Worm (Caenorhabditis elegans) whole organism, L1 larva: ENCODE measurements around the gene srx-4.

ENCODE experiments used
- C04F5.9 ChIP-seq: sonication (generic microtip); optimal IDR thresholded peaks from 2 replicates; lab custom pipeline; 2016; ENCODE audit warnings: missing genetic modification characterization, missing compliant biosample characterization
- C16A3.4 ChIP-seq: fragments of 150-350 bp; optimal IDR thresholded peaks from 2 replicates; lab custom pipeline; 2014; ENCODE audit warnings: missing biosample characterization, missing genetic modification characterization
- F16B12.6 ChIP-seq: fragments of 150-350 bp; optimal IDR thresholded peaks from 2 replicates; lab custom pipeline; 2014; ENCODE audit warnings: missing biosample characterization, missing genetic modification characterization
- Y116A8C.19 ChIP-seq: sonication (generic microtip); optimal IDR thresholded peaks from 2 replicates; lab custom pipeline; 2016; ENCODE audit warnings: missing compliant biosample characterization, missing genetic modification characterization, borderline replicate concordance
- alr-1 ChIP-seq: fragments of 200-800 bp; sonication (Bioruptor generic); optimal IDR thresholded peaks from 2 replicates; lab custom pipeline; 2018; ENCODE audit warnings: borderline replicate concordance, mild to moderate bottlenecking, missing genetic modification characterization, missing compliant biosample characterization
- blmp-1 ChIP-seq: fragments of 150-350 bp; optimal IDR thresholded peaks from 2 replicates; lab custom pipeline; 2014; ENCODE audit warnings: missing biosample characterization, missing genetic modification characterization
- ceh-63 ChIP-seq: fragments of 200-800 bp; sonication (Bioruptor generic); optimal IDR thresholded peaks from 2 replicates; lab custom pipeline; 2018; ENCODE audit warnings: mild to moderate bottlenecking, missing genetic modification characterization, missing compliant biosample characterization
- ceh-82 ChIP-seq, 3 experiments: fragments of 150-350 bp in 1 of 3; sonication (generic microtip) in 2 of 3; optimal IDR thresholded peaks; 2 replicates each; lab custom pipeline; 2014 to 2017; ENCODE audit warnings: missing biosample characterization in 3 of 3, missing genetic modification characterization in 3 of 3
- ces-1 ChIP-seq: fragments of 150-350 bp; optimal IDR thresholded peaks from 2 replicates; lab custom pipeline; 2014; ENCODE audit warnings: missing biosample characterization, missing genetic modification reagents, missing genetic modification characterization
- efl-3 ChIP-seq: fragments of 200-800 bp; sonication (Bioruptor generic); optimal IDR thresholded peaks from 2 replicates; lab custom pipeline; 2018; ENCODE audit warnings: mild to moderate bottlenecking, missing genetic modification characterization, missing compliant biosample characterization
- egl-13 ChIP-seq: sonication (generic microtip); optimal IDR thresholded peaks from 2 replicates; lab custom pipeline; 2016; ENCODE audit warnings: missing genotype, missing genetic modification reagents, missing genetic modification characterization, missing compliant biosample characterization
- egl-27 ChIP-seq, 2 experiments: fragments of 150-350 bp in 1 of 2; sonication (generic microtip); optimal IDR thresholded peaks; 3 replicates each; lab custom pipeline; 2017 to 2018; ENCODE audit warnings: missing biosample characterization in 2 of 2, missing genetic modification characterization in 2 of 2, missing genetic modification reagents in 2 of 2
- ets-5 ChIP-seq: fragments of 200-800 bp; sonication (Bioruptor generic); IDR thresholded peaks from 2 replicates; pipeline ENCODE4 v1.3.6; 2022; ENCODE audit warnings: missing genetic modification characterization, missing compliant biosample characterization
- fkh-10 ChIP-seq: sonication (generic microtip); optimal IDR thresholded peaks from 2 replicates; lab custom pipeline; 2017; ENCODE audit warnings: missing biosample characterization, missing genetic modification reagents, missing genetic modification characterization
- fkh-8 ChIP-seq: sonication (generic microtip); optimal IDR thresholded peaks from 2 replicates; lab custom pipeline; 2016; ENCODE audit warnings: mild to moderate bottlenecking, missing genetic modification characterization, missing compliant biosample characterization
- fos-1 ChIP-seq: fragments of 150-350 bp; optimal IDR thresholded peaks from 2 replicates; lab custom pipeline; 2014; ENCODE audit warnings: missing biosample characterization, missing genetic modification characterization
- hlh-17 ChIP-seq: fragments of 200-800 bp; sonication (Bioruptor generic); optimal IDR thresholded peaks from 2 replicates; lab custom pipeline; 2018; ENCODE audit warnings: missing genetic modification characterization, mild to moderate bottlenecking, missing compliant biosample characterization, moderate library complexity, borderline replicate concordance
- hlh-4 ChIP-seq: sonication (generic microtip); optimal IDR thresholded peaks from 2 replicates; lab custom pipeline; 2016; ENCODE audit warnings: mild to moderate bottlenecking, missing genetic modification characterization, missing compliant biosample characterization
- hpl-2 ChIP-seq: fragments of 150-350 bp; optimal IDR thresholded peaks from 2 replicates; lab custom pipeline; 2014; ENCODE audit warnings: missing biosample characterization, missing genetic modification reagents, missing genetic modification characterization
- irx-1 ChIP-seq: sonication (generic microtip); optimal IDR thresholded peaks from 2 replicates; lab custom pipeline; 2016; ENCODE audit warnings: missing genetic modification characterization, missing compliant biosample characterization
- jun-1 ChIP-seq: fragments of 150-350 bp; optimal IDR thresholded peaks from 2 replicates; lab custom pipeline; 2014; ENCODE audit warnings: missing biosample characterization, missing genetic modification reagents, missing genetic modification characterization
- lin-14 ChIP-seq: fragments of 200-800 bp; sonication (Bioruptor generic); optimal IDR thresholded peaks from 2 replicates; lab custom pipeline; 2018; ENCODE audit warnings: mild to moderate bottlenecking, missing genetic modification characterization, moderate library complexity, missing compliant biosample characterization
- lin-35 ChIP-seq, 2 experiments: fragments of 150-350 bp; optimal IDR thresholded peaks; 2 replicates each; lab custom pipeline; 2014; ENCODE audit warnings: missing biosample characterization in 2 of 2, missing genetic modification characterization in 2 of 2, missing genetic modification reagents in 2 of 2
- lin-39 ChIP-seq: fragments of 150-350 bp; optimal IDR thresholded peaks from 2 replicates; lab custom pipeline; 2014; ENCODE audit warnings: missing biosample characterization, missing genetic modification reagents, missing genetic modification characterization
- lir-3 ChIP-seq: sonication (generic microtip); optimal IDR thresholded peaks from 2 replicates; lab custom pipeline; 2016; ENCODE audit warnings: mild to moderate bottlenecking, missing genetic modification characterization, moderate library complexity, missing compliant biosample characterization; ENCODE audit not compliant: poor library complexity
- lsy-2 ChIP-seq, 2 experiments: fragments of 150-350 bp; optimal IDR thresholded peaks; 2 replicates each; lab custom pipeline; 2014; ENCODE audit warnings: missing biosample characterization in 2 of 2, missing genetic modification characterization in 2 of 2
- mab-9 ChIP-seq: fragments of 200-800 bp; sonication (Bioruptor generic); IDR thresholded peaks from 2 replicates; pipeline ENCODE4 v1.3.6; 2022; ENCODE audit warnings: missing genetic modification reagents, missing genetic modification characterization, missing compliant biosample characterization
- mdl-1 ChIP-seq, 2 experiments: fragments of 150-350 bp; optimal IDR thresholded peaks; 2 replicates each; lab custom pipeline; 2014 to 2017; ENCODE audit warnings: missing biosample characterization in 2 of 2, missing genetic modification characterization in 2 of 2, inconsistent platforms in 1 of 2
- mef-2 ChIP-seq: fragments of 150-350 bp; optimal IDR thresholded peaks from 2 replicates; lab custom pipeline; 2014; ENCODE audit warnings: missing biosample characterization, missing genetic modification characterization
- mep-1 ChIP-seq: fragments of 150-350 bp; optimal IDR thresholded peaks from 2 replicates; lab custom pipeline; 2014; ENCODE audit warnings: missing biosample characterization, missing genetic modification characterization
- nhr-11 ChIP-seq: fragments of 150-350 bp; optimal IDR thresholded peaks from 2 replicates; lab custom pipeline; 2014; ENCODE audit warnings: missing biosample characterization, missing genetic modification characterization
- nhr-12 ChIP-seq: sonication (generic microtip); optimal IDR thresholded peaks from 2 replicates; lab custom pipeline; 2017; ENCODE audit warnings: missing biosample characterization, missing genetic modification characterization
- nhr-20 ChIP-seq: sonication (generic microtip); optimal IDR thresholded peaks from 2 replicates; lab custom pipeline; 2016; ENCODE audit warnings: mild to moderate bottlenecking, missing genetic modification characterization, missing compliant biosample characterization
- nhr-237 ChIP-seq: fragments of 150-350 bp; optimal IDR thresholded peaks from 2 replicates; lab custom pipeline; 2014; ENCODE audit warnings: missing biosample characterization, missing genetic modification characterization
- nhr-28 ChIP-seq: fragments of 150-350 bp; optimal IDR thresholded peaks from 2 replicates; lab custom pipeline; 2014; ENCODE audit warnings: missing biosample characterization, missing genetic modification characterization
- nhr-77 ChIP-seq: fragments of 150-350 bp; optimal IDR thresholded peaks from 2 replicates; lab custom pipeline; 2014; ENCODE audit warnings: missing biosample characterization, missing genetic modification characterization
- nhr-84 ChIP-seq: sonication (generic microtip); optimal IDR thresholded peaks from 2 replicates; lab custom pipeline; 2017; ENCODE audit warnings: missing biosample characterization, missing genetic modification characterization
- nhr-90 ChIP-seq: sonication (generic microtip); optimal IDR thresholded peaks from 2 replicates; lab custom pipeline; 2016; ENCODE audit warnings: mild to moderate bottlenecking, missing genetic modification characterization, missing compliant biosample characterization; ENCODE audit not compliant: poor library complexity
- pag-3 ChIP-seq: sonication (generic microtip); optimal IDR thresholded peaks from 2 replicates; lab custom pipeline; 2017; ENCODE audit warnings: missing genetic modification characterization, mild to moderate bottlenecking, missing compliant biosample characterization, antibody characterized with exemption, borderline replicate concordance; ENCODE audit not compliant: insufficient read depth
- pqm-1 ChIP-seq: sonication (generic microtip); optimal IDR thresholded peaks from 3 replicates; lab custom pipeline; 2017; ENCODE audit warnings: missing biosample characterization, missing genetic modification characterization
- skn-1 ChIP-seq: fragments of 150-350 bp; optimal IDR thresholded peaks from 2 replicates; lab custom pipeline; 2014; ENCODE audit warnings: missing biosample characterization, missing genetic modification characterization
- snu-23 ChIP-seq: sonication (generic microtip); optimal IDR thresholded peaks from 2 replicates; lab custom pipeline; 2016; ENCODE audit warnings: missing genetic modification characterization, missing compliant biosample characterization
- sox-4 ChIP-seq: sonication (generic microtip); optimal IDR thresholded peaks from 2 replicates; lab custom pipeline; 2016; ENCODE audit warnings: missing genetic modification characterization, missing compliant biosample characterization
- sptf-1 ChIP-seq: fragments of 150-350 bp; optimal IDR thresholded peaks from 2 replicates; lab custom pipeline; 2014; ENCODE audit warnings: missing biosample characterization, missing genetic modification characterization
- swsn-7 ChIP-seq: sonication (generic microtip); optimal IDR thresholded peaks from 2 replicates; lab custom pipeline; 2016; ENCODE audit warnings: missing genetic modification characterization, missing compliant biosample characterization
- tbx-2 ChIP-seq: sonication (generic microtip); optimal IDR thresholded peaks from 2 replicates; lab custom pipeline; 2016; ENCODE audit warnings: missing genetic modification characterization, missing compliant biosample characterization
- tlp-1 ChIP-seq: fragments of 150-350 bp; optimal IDR thresholded peaks from 2 replicates; lab custom pipeline; 2014; ENCODE audit warnings: missing biosample characterization, missing genetic modification characterization
- unc-130 ChIP-seq: fragments of 150-350 bp; optimal IDR thresholded peaks from 2 replicates; lab custom pipeline; 2017; ENCODE audit warnings: missing biosample characterization, missing genetic modification characterization, inconsistent platforms
- unc-62 ChIP-seq: fragments of 150-350 bp; optimal IDR thresholded peaks from 2 replicates; lab custom pipeline; 2014; ENCODE audit warnings: missing biosample characterization, missing genetic modification reagents, missing genetic modification characterization
- unc-98 ChIP-seq: fragments of 200-800 bp; sonication (Bioruptor generic); IDR thresholded peaks from 2 replicates; pipeline ENCODE4 v1.3.6; 2022; ENCODE audit warnings: missing genetic modification characterization, missing compliant biosample characterization
- vab-15 ChIP-seq: sonication (generic microtip); optimal IDR thresholded peaks from 2 replicates; lab custom pipeline; 2017; ENCODE audit warnings: missing genotype, mild to moderate bottlenecking, missing genetic modification characterization, missing compliant biosample characterization
- zag-1 ChIP-seq: fragments of 150-350 bp; optimal IDR thresholded peaks from 2 replicates; lab custom pipeline; 2014; ENCODE audit warnings: missing biosample characterization, missing genetic modification characterization
- ztf-11 ChIP-seq, 2 experiments: sonication (generic microtip); optimal IDR thresholded peaks; 2 replicates each; lab custom pipeline; 2016 to 2017; ENCODE audit warnings: missing genetic modification characterization in 2 of 2, missing biosample characterization in 1 of 2, missing compliant biosample characterization in 1 of 2

srx-4 gene

DNA sequence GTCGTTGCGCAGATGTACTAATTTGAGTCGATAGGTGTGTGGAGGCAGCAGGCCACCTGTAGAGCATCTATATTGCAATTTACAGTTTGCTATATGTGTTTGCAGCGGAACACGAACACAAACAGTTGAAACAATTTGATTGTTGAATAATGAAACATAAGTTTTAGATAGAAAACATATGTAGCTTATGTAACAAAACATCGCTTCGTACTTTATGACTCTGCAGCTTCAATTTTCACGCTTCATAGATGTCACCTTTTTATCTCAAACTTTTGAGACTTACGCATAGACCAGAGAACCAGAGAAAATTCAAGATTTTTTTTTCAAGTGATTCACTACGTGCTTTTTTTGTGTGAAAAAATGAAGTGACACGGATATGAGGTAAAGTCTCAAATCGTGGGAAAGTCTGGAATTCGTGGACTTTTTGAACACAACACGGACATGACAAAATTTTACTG is 31.4 kb upstream of the srx-4 start, which contains the start of gene fbxb-72 (continued):
- no peak for TF ChIP-seq fos-1 (tag; lab: Kevin White, UChicago)
- no peak for TF ChIP-seq hlh-4 (tag; lab: Kevin White, UChicago)
- peak; percentile 78 for TF ChIP-seq snu-23 (GFP tag; lab: Kevin White, UChicago)
- peak; percentile 7 for TF ChIP-seq swsn-7 (tag; lab: Kevin White, UChicago)
- no peak for TF ChIP-seq mep-1
- no peak for TF ChIP-seq unc-130 (tag; lab: Kevin White, UChicago)
- TF ChIP-seq lin-35 (GFP tag; optimal IDR thresholded peaks at IDR 0.05; lab: Kevin White, UChicago) = peak in 1 of 2 experiments; percentile 85
- TF ChIP-seq ztf-11 (tag; optimal IDR thresholded peaks at IDR 0.05; lab: Kevin White, UChicago) = peak in 1 of 2 experiments; percentile 5
- TF ChIP-seq nhr-237 (tag; lab: Kevin White, UChicago) = no peak
- TF ChIP-seq alr-1 (tag; lab: Kevin White, UChicago) = no peak
- TF ChIP-seq jun-1 (tag; lab: Kevin White, UChicago) = peak; percentile 48
- no peak for TF ChIP-seq pqm-1 (tag; lab: Kevin White, UChicago)
- peak; percentile 51 to 58 for TF ChIP-seq lsy-2 (tag; optimal IDR thresholded peaks at IDR 0.05; lab: Kevin White, UChicago)
- TF ChIP-seq hpl-2 (GFP tag; lab: Kevin White, UChicago) = peak; percentile 75
- TF ChIP-seq ceh-82 (tag; optimal IDR thresholded peaks at IDR 0.05; lab: Kevin White, UChicago) = no peak
- peak; percentile 46 for TF ChIP-seq fkh-8
- TF ChIP-seq blmp-1 = no peak
- TF ChIP-seq efl-3 (GFP tag; lab: Kevin White, UChicago) = no peak
- no peak for TF ChIP-seq ets-5 (GFP tag; lab: Robert Waterston, UW)
- TF ChIP-seq nhr-11 = peak; percentile 17
- peak; percentile 69 for TF ChIP-seq tbx-2 (tag; lab: Kevin White, UChicago)
- TF ChIP-seq mef-2 (tag; lab: Kevin White, UChicago) = no peak
- TF ChIP-seq hlh-17 = no peak
- TF ChIP-seq nhr-84 (tag; lab: Kevin White, UChicago) = peak; percentile 59
- TF ChIP-seq nhr-12 (tag; lab: Kevin White, UChicago) = no peak
- TF ChIP-seq unc-98 (GFP tag; lab: Robert Waterston, UW) = no peak
- TF ChIP-seq C04F5.9 (tag; lab: Kevin White, UChicago) = peak; percentile 21
- TF ChIP-seq pag-3 (tag; lab: Kevin White, UChicago) = no peak
- no peak for TF ChIP-seq ceh-63 (GFP tag; lab: Kevin White, UChicago)
- no peak for TF ChIP-seq unc-62 (GFP tag; lab: Kevin White, UChicago)
- no peak for TF ChIP-seq F16B12.6
- no peak for TF ChIP-seq vab-15
- no peak for TF ChIP-seq tlp-1 (tag; lab: Kevin White, UChicago)
- TF ChIP-seq mab-9 (GFP tag; lab: Robert Waterston, UW) = no peak
- TF ChIP-seq lir-3 (tag; lab: Kevin White, UChicago) = peak; percentile 47
- TF ChIP-seq nhr-28 (tag; lab: Kevin White, UChicago) = no peak
- no peak for TF ChIP-seq skn-1
- TF ChIP-seq lin-14 (GFP tag; lab: Kevin White, UChicago) = peak; percentile 71
- no peak for TF ChIP-seq fkh-10
- TF ChIP-seq lin-39 (tag; lab: Kevin White, UChicago) = peak; percentile 37
- TF ChIP-seq egl-13 (tag; lab: Kevin White, UChicago) = no peak
- TF ChIP-seq nhr-77 (tag; lab: Kevin White, UChicago) = no peak
- TF ChIP-seq C16A3.4 (tag; lab: Kevin White, UChicago) = peak; percentile 92
- peak; percentile 76 for TF ChIP-seq nhr-90 (tag; lab: Kevin White, UChicago)
- no peak for TF ChIP-seq zag-1 (tag; lab: Kevin White, UChicago)
- TF ChIP-seq mdl-1 (tag; optimal IDR thresholded peaks at IDR 0.05; lab: Kevin White, UChicago) = no peak
- peak; percentile 3 for TF ChIP-seq irx-1
- TF ChIP-seq nhr-20 (tag; lab: Kevin White, UChicago) = peak; percentile 51
- TF ChIP-seq Y116A8C.19 (tag; lab: Kevin White, UChicago) = no peak
- TF ChIP-seq ces-1 (GFP tag; lab: Kevin White, UChicago) = no peak
- no peak for TF ChIP-seq sptf-1 (tag; lab: Kevin White, UChicago)
- TF ChIP-seq sox-4 (tag; lab: Kevin White, UChicago) = no peak
- no peak for TF ChIP-seq egl-27 (tag; optimal IDR thresholded peaks at IDR 0.05; lab: Kevin White, UChicago)
